Fruit fly (Drosophila melanogaster) whole organism, prepupa: ENCODE results near the gene CG7523.

Experiments
- CG16779 ChIP-seq: fragments of 200-800 bp; sonication (Bioruptor generic); optimal IDR thresholded peaks from 3 replicates; lab custom pipeline; 2017; ENCODE audit warnings: missing biosample characterization, mild to moderate bottlenecking, missing genetic modification characterization
- Eip78C ChIP-seq: fragments of 200-800 bp; sonication (Bioruptor generic); peaks from one replicate; lab custom pipeline; 2016; ENCODE audit warnings: missing biosample characterization, missing genetic modification characterization

DNA sequence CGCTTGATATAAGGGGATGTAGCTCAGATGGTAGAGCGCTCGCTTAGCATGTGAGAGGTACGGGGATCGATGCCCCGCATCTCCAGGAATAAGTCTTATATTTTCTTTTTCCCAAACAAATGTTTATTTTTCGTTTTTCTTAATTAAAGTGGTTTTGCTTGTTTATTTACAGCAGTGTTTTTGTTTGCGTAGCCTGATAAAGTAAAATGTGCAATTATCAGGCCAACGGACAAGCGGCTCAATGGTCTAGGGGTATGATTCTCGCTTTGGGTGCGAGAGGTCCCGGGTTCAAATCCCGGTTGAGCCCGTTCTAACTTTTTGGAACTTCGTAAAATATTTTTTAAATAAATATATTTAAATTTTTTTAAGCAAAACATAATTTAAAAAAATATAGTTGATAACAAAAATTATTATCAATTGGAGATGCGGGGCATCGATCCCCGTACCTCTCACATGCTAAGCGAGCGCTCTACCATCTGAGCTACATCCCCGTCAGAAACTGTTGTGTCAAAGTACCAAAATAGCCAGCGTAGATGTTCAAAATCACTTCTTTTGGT, 50.9 kb downstream of the CG7523 start:
- TF ChIP-seq Eip78C (GFP tag; lab: Kevin White, UChicago) (peak; percentile 85), CG16779 (tag; lab: Kevin White, UChicago) (peak; percentile 80)
